Worm (Caenorhabditis elegans) whole organism, young adult: ENCODE results near the gene F13B6.2.

Source experiments
- F23B12.7 ChIP-seq: sonication (generic microtip); optimal IDR thresholded peaks from 2 replicates; lab custom pipeline; 2017; ENCODE audit warnings: missing genetic modification characterization, mild to moderate bottlenecking, missing compliant biosample characterization, antibody characterized with exemption, moderate library complexity; ENCODE audit not compliant: insufficient read depth
- aptf-2 ChIP-seq: fragments of 200-800 bp; sonication (Bioruptor generic); conservative IDR thresholded peaks from 2 replicates; pipeline ENCODE4 v1.3.6; 2022; ENCODE audit warnings: missing genetic modification reagents, missing genetic modification characterization, missing compliant biosample characterization
- ekl-4 ChIP-seq: fragments of 200-800 bp; sonication (Bioruptor generic); IDR thresholded peaks from 2 replicates; pipeline ENCODE4 v1.3.6; 2022; ENCODE audit warnings: missing genetic modification reagents, missing genetic modification characterization, missing compliant biosample characterization
- nfya-1 ChIP-seq: sonication (generic microtip); optimal IDR thresholded peaks from 2 replicates; lab custom pipeline; 2017; ENCODE audit warnings: antibody characterized with exemption, missing compliant biosample characterization, missing genetic modification characterization, borderline replicate concordance; ENCODE audit not compliant: insufficient read depth
- ztf-28 ChIP-seq: fragments of 200-800 bp; sonication (Bioruptor generic); IDR thresholded peaks from 2 replicates; pipeline ENCODE4 v1.3.6; 2022; ENCODE audit warnings: missing genetic modification reagents, missing genetic modification characterization, missing compliant biosample characterization

DNA sequence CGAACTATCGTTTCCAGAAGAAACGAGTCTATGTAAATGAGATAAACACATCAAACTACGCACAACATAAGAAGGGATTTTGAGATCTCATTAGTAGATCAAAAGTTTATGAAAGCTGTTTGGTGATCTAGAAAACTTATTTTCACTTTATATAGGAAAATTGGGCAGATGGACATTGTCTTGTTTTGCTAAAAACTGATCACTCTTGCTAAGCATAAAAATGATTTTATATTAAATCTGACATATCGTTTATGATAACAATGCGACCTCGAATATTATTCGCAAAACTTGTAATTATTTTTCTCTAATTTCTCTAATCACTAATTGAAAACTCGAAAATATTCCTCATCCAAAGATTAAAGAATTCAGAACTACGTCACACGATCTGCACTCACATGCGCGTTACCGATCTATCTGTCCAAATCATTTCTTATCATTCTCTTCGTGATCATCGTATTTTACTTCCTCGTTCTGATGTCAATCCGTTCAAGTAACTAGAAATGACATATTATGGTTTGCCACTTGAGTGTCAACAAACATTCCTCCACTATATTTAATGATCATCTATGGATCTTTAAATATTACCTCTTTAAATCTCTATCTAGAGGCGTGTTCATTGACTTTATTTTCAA lies 9.8 kb upstream of the F13B6.2 start, which contains the start of gene F55G1.7:
- TF ChIP-seq F23B12.7 (tag; lab: Kevin White, UChicago) (no peak), ztf-28 (GFP tag; lab: Robert Waterston, UW) (no peak), ekl-4 (GFP tag; lab: Robert Waterston, UW) (no peak), aptf-2 (GFP tag; lab: Robert Waterston, UW) (no peak), nfya-1 (no peak)
